Worm (Caenorhabditis elegans) whole organism, L2 larva: ENCODE results near the gene C28C12.11.

Source experiments
- ama-1 ChIP-seq: fragments of 150-350 bp; optimal IDR thresholded peaks from 2 replicates; lab custom pipeline; 2018; ENCODE audit warnings: inconsistent platforms
- fos-1 ChIP-seq: fragments of 150-350 bp; optimal IDR thresholded peaks from 2 replicates; lab custom pipeline; 2014; ENCODE audit warnings: missing biosample characterization, missing genetic modification characterization
- lsy-2 ChIP-seq, 2 experiments: fragments of 150-350 bp in 1 of 2; sonication (generic microtip) in 1 of 2; optimal IDR thresholded peaks; 2 replicates each; lab custom pipeline; 2014 to 2017; ENCODE audit warnings: missing biosample characterization in 2 of 2, missing genetic modification characterization in 2 of 2
- mdl-1 ChIP-seq, 2 experiments: fragments of 150-350 bp in 1 of 2; sonication (generic microtip) in 1 of 2; optimal IDR thresholded peaks; 2 replicates each; lab custom pipeline; 2017; ENCODE audit warnings: missing biosample characterization in 2 of 2, missing genetic modification characterization in 2 of 2
- nhr-129 ChIP-seq: fragments of 150-350 bp; optimal IDR thresholded peaks from 2 replicates; lab custom pipeline; 2014; ENCODE audit warnings: missing biosample characterization, missing genetic modification characterization
- snpc-4 ChIP-seq: fragments of 150-350 bp; optimal IDR thresholded peaks from 2 replicates; lab custom pipeline; 2014; ENCODE audit warnings: missing biosample characterization, missing genetic modification characterization

- TF ChIP-seq nhr-129 (tag; lab: Kevin White, UChicago) = peak; percentile 17
- peak; percentile 14 for TF ChIP-seq fos-1
- TF ChIP-seq lsy-2 (tag; optimal IDR thresholded peaks at IDR 0.05; lab: Kevin White, UChicago) = peak in 1 of 2 experiments; percentile 70
- no peak for TF ChIP-seq mdl-1 (tag; optimal IDR thresholded peaks at IDR 0.05; lab: Kevin White, UChicago)
- TF ChIP-seq ama-1 = no peak
- TF ChIP-seq snpc-4 (tag; lab: Kevin White, UChicago) = peak; percentile 17
These were observed 37.2 kb downstream of the C28C12.11 start, which contains the start of gene mes-6 for ce11 chrIV:8511056-8511455.
